Worm (Caenorhabditis elegans) whole organism, L1 larva: ENCODE measurements around the gene dec-7.

Source experiments
- nhr-11 ChIP-seq: fragments of 150-350 bp; optimal IDR thresholded peaks from 2 replicates; lab custom pipeline; 2014; ENCODE audit warnings: missing biosample characterization, missing genetic modification characterization
- nhr-28 ChIP-seq: fragments of 150-350 bp; optimal IDR thresholded peaks from 2 replicates; lab custom pipeline; 2014; ENCODE audit warnings: missing biosample characterization, missing genetic modification characterization
- nhr-76 ChIP-seq: sonication (generic microtip); optimal IDR thresholded peaks from 2 replicates; lab custom pipeline; 2017; ENCODE audit warnings: missing biosample characterization, missing genetic modification characterization
- nhr-84 ChIP-seq: sonication (generic microtip); optimal IDR thresholded peaks from 2 replicates; lab custom pipeline; 2017; ENCODE audit warnings: missing biosample characterization, missing genetic modification characterization
- unc-62 ChIP-seq: fragments of 150-350 bp; optimal IDR thresholded peaks from 2 replicates; lab custom pipeline; 2014; ENCODE audit warnings: missing biosample characterization, missing genetic modification reagents, missing genetic modification characterization
- zag-1 ChIP-seq: fragments of 150-350 bp; optimal IDR thresholded peaks from 2 replicates; lab custom pipeline; 2014; ENCODE audit warnings: missing biosample characterization, missing genetic modification characterization

ce11 chrIII:9926650-9927049 is 5.5 kb upstream of the dec-7 start, which contains the start of gene ttr-3:
- TF ChIP-seq zag-1 (tag; lab: Kevin White, UChicago): no peak
- no peak for TF ChIP-seq nhr-84 (tag; lab: Kevin White, UChicago)
- TF ChIP-seq nhr-76 (tag; lab: Kevin White, UChicago): no peak
- TF ChIP-seq nhr-11 (tag; lab: Kevin White, UChicago): no peak
- no peak for TF ChIP-seq nhr-28 (tag; lab: Kevin White, UChicago)
- no peak for TF ChIP-seq unc-62 (GFP tag; lab: Kevin White, UChicago)
